Worm (Caenorhabditis elegans): ENCODE measurements around the gene ram-2.

ce11 chrII:10988575-10988974 lies 28.1 kb downstream of the ram-2 start:
- no peak for TF ChIP-seq unc-39 (tag; optimal IDR thresholded peaks at IDR 0.05)
- no peak for TF ChIP-seq ceh-83 (GFP tag; optimal IDR thresholded peaks at IDR 0.05)
- TF ChIP-seq nhr-28 (tag; optimal IDR thresholded peaks at IDR 0.05) = no peak
- TF ChIP-seq cnd-1 (tag; optimal IDR thresholded peaks at IDR 0.05) = no peak
- TF ChIP-seq nhr-12 (tag; optimal IDR thresholded peaks at IDR 0.05) = no peak
- no peak for TF ChIP-seq ceh-39 (tag; optimal IDR thresholded peaks at IDR 0.05)
- peak; percentile 45 for TF ChIP-seq pha-4 (tag; optimal IDR thresholded peaks at IDR 0.05)
- no peak for TF ChIP-seq lin-32 (GFP tag; optimal IDR thresholded peaks at IDR 0.05)
- TF ChIP-seq nhr-237 (tag; optimal IDR thresholded peaks at IDR 0.05) = no peak
- TF ChIP-seq snpc-4 (tag; optimal IDR thresholded peaks at IDR 0.05) = no peak
- TF ChIP-seq hlh-1 (tag; optimal IDR thresholded peaks at IDR 0.05) = peak; percentile 36
- TF ChIP-seq ztf-11 (tag; optimal IDR thresholded peaks at IDR 0.05) = no peak
- TF ChIP-seq sptf-1 (tag; optimal IDR thresholded peaks at IDR 0.05) = no peak

Data from whole organism, mixed stage, embryonic.